Worm (Caenorhabditis elegans) whole organism, midembryonic: ENCODE results near the gene M04D8.8.

Experiments used
- T22C8.4 ChIP-seq: fragments of 200-800 bp; sonication (Bioruptor generic); IDR thresholded peaks from 2 replicates; pipeline ENCODE4 v1.3.6; 2022; ENCODE audit warnings: missing genetic modification characterization, missing compliant biosample characterization
- flt-1 ChIP-seq: fragments of 200-800 bp; sonication (Bioruptor generic); IDR thresholded peaks from 2 replicates; pipeline ENCODE4 v1.3.6; 2022; ENCODE audit warnings: missing genetic modification characterization, missing compliant biosample characterization

- no peak for TF ChIP-seq T22C8.4 (GFP tag; lab: Robert Waterston, UW)
- no peak for TF ChIP-seq flt-1 (GFP tag; lab: Robert Waterston, UW)
These were observed 49.3 kb downstream of the M04D8.8 start, which contains the start of gene T16H12.3 for ce11 chrIII:10083242-10083641.
